Fruit fly (Drosophila melanogaster) whole organism, larva: ENCODE measurements around the gene Efr.
A peak's percentile ranks its signal among the peaks of the same experiment; 100 is the strongest.

Experiments
- noc ChIP-seq: fragments of 200-800 bp; sonication (Bioruptor generic); optimal IDR thresholded peaks from 3 replicates; lab custom pipeline; 2019; ENCODE audit warnings: missing biosample characterization, mild to moderate bottlenecking, missing genetic modification characterization, moderate library complexity

Efr gene

dm6 chrX:6219845-6220345 is at the start of gene Efr:
Gene Efr (plus strand): TSS chrX:6219957.
- TF ChIP-seq noc = peak; percentile 27

dm6 chrX:6179428-6179827 is 40.3 kb upstream of the Efr start:
- TF ChIP-seq noc = no peak

dm6 chrX:6192332-6192731 is 27.4 kb upstream of the Efr start, which contains the start of gene Ca-alpha1T:
Gene Ca-alpha1T (minus strand): TSS chrX:6192483.
- TF ChIP-seq noc = no peak

- peak; percentile 32 for TF ChIP-seq noc
These were observed 26.5 kb upstream of the Efr start for dm6 chrX:6193183-6193810.

dm6 chrX:6196339-6196738 is 23.4 kb upstream of the Efr start, which contains the start of gene CG32750:
Gene CG32750 (minus strand): TSS chrX:6196439.
- TF ChIP-seq noc = no peak

- no peak for TF ChIP-seq noc
These were observed 21.2 kb upstream of the Efr start, which contains the start of gene CG32751 for dm6 chrX:6198554-6198953. Gene CG32751 (minus strand): TSS chrX:6198654.

dm6 chrX:6199791-6200190 is 20.0 kb upstream of the Efr start, which contains the start of gene CG43090:
Gene CG43090 (minus strand): TSS chrX:6199891.
- no peak for TF ChIP-seq noc

- TF ChIP-seq noc = no peak
These were observed 18.3 kb upstream of the Efr start for dm6 chrX:6201459-6201858.

- no peak for TF ChIP-seq noc
These were observed 17.2 kb upstream of the Efr start, which contains the start of gene vanin-like for dm6 chrX:6202509-6202979. Gene vanin-like (minus strand): TSS chrX:6202559.

- no peak for TF ChIP-seq noc
These were observed 14.7 kb upstream of the Efr start for dm6 chrX:6205099-6205498.

- TF ChIP-seq noc = no peak
These were observed 3.1 kb upstream of the Efr start for dm6 chrX:6216650-6217049.

- TF ChIP-seq noc = no peak
These were observed 530 bp upstream of the Efr start, which contains the start of gene Btnd for dm6 chrX:6219227-6219626. Gene Btnd (minus strand): TSS chrX:6219327.

- peak; percentile 96 for TF ChIP-seq noc
These were observed 4.8 kb downstream of the Efr start, which contains the start of gene sqh for dm6 chrX:6224225-6225190. Gene sqh (minus strand): TSS chrX:6225140.

- no peak for TF ChIP-seq noc
These were observed 5.8 kb downstream of the Efr start, which contains the start of gene dtn for dm6 chrX:6225472-6226049. Gene dtn (plus strand): TSS chrX:6225647.

dm6 chrX:6231764-6232163 is 12.0 kb downstream of the Efr start:
- TF ChIP-seq noc = no peak

- TF ChIP-seq noc = no peak
These were observed 17.3 kb downstream of the Efr start, which contains the start of gene CG14445 for dm6 chrX:6237015-6237414. Gene CG14445 (plus strand): TSS chrX:6237315.
